Fruit fly (Drosophila melanogaster): Measurements from ENCODE around the gene Cbp80.
A peak's percentile ranks its signal among the peaks of the same experiment; 100 is the strongest.

Gene Cbp80

DNA sequence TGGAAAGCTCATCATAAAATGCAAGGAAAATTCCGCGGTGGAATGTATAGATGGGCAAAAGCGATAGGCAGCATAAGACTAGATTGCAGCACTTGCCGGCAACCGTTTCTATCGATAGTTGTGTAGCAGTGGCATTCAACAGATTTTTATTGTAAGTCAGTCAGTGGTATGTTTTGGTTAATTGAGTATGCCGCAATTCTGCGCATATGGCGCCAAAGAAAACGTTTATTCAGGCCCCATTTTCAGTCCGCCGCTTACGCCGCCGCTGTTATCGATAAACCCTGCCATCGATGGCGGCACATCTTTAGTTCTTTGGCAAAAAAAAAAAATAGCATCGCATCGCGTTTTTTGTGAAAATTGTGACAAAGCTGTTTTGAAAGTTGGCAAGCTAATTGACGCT is at the start of gene Cbp80, which contains the start of gene Torsin (continued):
- TF ChIP-seq CG4617 (GFP tag; optimal IDR thresholded peaks at IDR 0.05; ENCODE audit: borderline replicate concordance), result peak; percentile 12
- TF ChIP-seq CG3726 (GFP tag; IDR thresholded peaks at IDR 0.05), result no peak
- no peak for TF ChIP-seq CG10209 (GFP tag; optimal IDR thresholded peaks at IDR 0.05)
- TF ChIP-seq Kr (GFP tag; optimal IDR thresholded peaks at IDR 0.05), result no peak
- no peak for TF ChIP-seq odd (GFP tag; optimal IDR thresholded peaks at IDR 0.05)
- TF ChIP-seq slou (GFP tag; optimal IDR thresholded peaks at IDR 0.05), result no peak
- no peak for TF ChIP-seq NFAT (GFP tag; IDR thresholded peaks at IDR 0.05)
- peak; percentile 90 for TF ChIP-seq tna (GFP tag; IDR thresholded peaks at IDR 0.05; ENCODE audit: partially characterized antibody)
- TF ChIP-seq CG2678 (tag; optimal IDR thresholded peaks at IDR 0.05), result no peak
- 0 out of 2 replicates have a peak, but pooled peaks have one; percentile 16 for TF ChIP-seq H2.0 (GFP tag; IDR thresholded peaks at IDR 0.05)
- TF ChIP-seq CG30020 (tag; optimal IDR thresholded peaks at IDR 0.05), result peak; percentile 7
- no peak for TF ChIP-seq ERR (GFP tag; optimal IDR thresholded peaks at IDR 0.05)
- no peak for TF ChIP-seq Sin3A (optimal IDR thresholded peaks at IDR 0.05)
- no peak for TF ChIP-seq CG8290 (GFP tag; optimal IDR thresholded peaks at IDR 0.05)
- no peak for TF ChIP-seq CG8290 (tag; optimal IDR thresholded peaks at IDR 0.05)
- TF ChIP-seq Hand (GFP tag; optimal IDR thresholded peaks at IDR 0.05), result no peak
- TF ChIP-seq twi (tag; optimal IDR thresholded peaks at IDR 0.05), result no peak
- peak; percentile 7 for TF ChIP-seq zfh2 (GFP tag; optimal IDR thresholded peaks at IDR 0.05)
- no peak for TF ChIP-seq hth (optimal IDR thresholded peaks at IDR 0.05)
- no peak for TF ChIP-seq ken (GFP tag; IDR thresholded peaks at IDR 0.05)
- TF ChIP-seq CG6765 (GFP tag; optimal IDR thresholded peaks at IDR 0.05), result no peak
- TF ChIP-seq CG43689 (GFP tag; IDR thresholded peaks at IDR 0.05), result no peak
- TF ChIP-seq fru (optimal IDR thresholded peaks at IDR 0.05), result no peak
- TF ChIP-seq mirr (GFP tag; optimal IDR thresholded peaks at IDR 0.05), result no peak
- TF ChIP-seq CG9727 (GFP tag; optimal IDR thresholded peaks at IDR 0.05), result peak; percentile 1
- no peak for TF ChIP-seq oc (tag; optimal IDR thresholded peaks at IDR 0.05)
- no peak for TF ChIP-seq Hr3 (GFP tag; optimal IDR thresholded peaks at IDR 0.05)
- TF ChIP-seq prd (optimal IDR thresholded peaks at IDR 0.05), result no peak
- TF ChIP-seq prd (GFP tag; IDR thresholded peaks at IDR 0.05), result peak; percentile 34; the same call in 2 of the 3 replicates
- peak; percentile 90 for TF ChIP-seq CG34224 (GFP tag; IDR thresholded peaks at IDR 0.05; ENCODE audit: partially characterized antibody)
- no peak for TF ChIP-seq Vsx1 (GFP tag; optimal IDR thresholded peaks at IDR 0.05)
- TF ChIP-seq CG15011 (GFP tag; optimal IDR thresholded peaks at IDR 0.05), result no peak
- TF ChIP-seq CG32532 (GFP tag; IDR thresholded peaks at IDR 0.05), result no peak; the same call in 1 of the 2 replicates
- TF ChIP-seq Antp (GFP tag; optimal IDR thresholded peaks at IDR 0.05), result peak; percentile 33
- peak; percentile 4 for TF ChIP-seq trem (tag; optimal IDR thresholded peaks at IDR 0.05)
- no peak for TF ChIP-seq NK7.1 (GFP tag; optimal IDR thresholded peaks at IDR 0.05)
- no peak for TF ChIP-seq Oli (tag; optimal IDR thresholded peaks at IDR 0.05)
- TF ChIP-seq pzg (GFP tag; optimal IDR thresholded peaks at IDR 0.05), result peak; percentile 52
- TF ChIP-seq CG14667 (GFP tag; IDR thresholded peaks at IDR 0.05), result no peak
- TF ChIP-seq CG13287 (GFP tag; IDR thresholded peaks at IDR 0.05; ENCODE audit: partially characterized antibody), result peak; percentile 90
- no peak for TF ChIP-seq chif (GFP tag; optimal IDR thresholded peaks at IDR 0.05)
- peak; percentile 42 for TF ChIP-seq nmo (GFP tag; optimal IDR thresholded peaks at IDR 0.05)
- peak; percentile 8 for TF ChIP-seq zen (tag; optimal IDR thresholded peaks at IDR 0.05)
- no peak for TF ChIP-seq fd64A (GFP tag; optimal IDR thresholded peaks at IDR 0.05)
- no peak for TF ChIP-seq gt (GFP tag; IDR thresholded peaks at IDR 0.05)
- no peak for TF ChIP-seq CG12236 (GFP tag; optimal IDR thresholded peaks at IDR 0.05)
- no peak for TF ChIP-seq insv (GFP tag; optimal IDR thresholded peaks at IDR 0.05)
- no peak for TF ChIP-seq ems (GFP tag; optimal IDR thresholded peaks at IDR 0.05)
- TF ChIP-seq Lim3 (GFP tag; IDR thresholded peaks at IDR 0.05), result no peak
- TF ChIP-seq CG10979 (tag; optimal IDR thresholded peaks at IDR 0.05), result no peak
- TF ChIP-seq Ets97D (GFP tag; optimal IDR thresholded peaks at IDR 0.05), result peak; percentile 13
- TF ChIP-seq Hsf (GFP tag; optimal IDR thresholded peaks at IDR 0.05), result no peak
- TF ChIP-seq CG7271 (tag; optimal IDR thresholded peaks at IDR 0.05), result no peak
